Fruit fly (Drosophila melanogaster) whole organism, embryonic: ENCODE results near the gene CG33110.

Experiments
- Asciz ChIP-seq: fragments of 200-800 bp; sonication (Bioruptor generic); optimal IDR thresholded peaks from 2 replicates; lab custom pipeline; 2017; ENCODE audit warnings: missing biosample characterization, mild to moderate bottlenecking, missing genetic modification characterization, missing genetic modification reagents
- Atf-2 ChIP-seq: fragments of 200-800 bp; sonication (Bioruptor generic); optimal IDR thresholded peaks from 2 replicates; lab custom pipeline; 2016; ENCODE audit warnings: missing biosample characterization, missing genetic modification characterization
- Awh ChIP-seq: fragments of 200-800 bp; sonication (Bioruptor generic); IDR thresholded peaks from 2 replicates; pipeline ENCODE4, ENCODE4 v1.3.6; 2022; ENCODE audit warnings: missing biosample characterization, missing genetic modification characterization
- CG10431 ChIP-seq: fragments of 200-800 bp; sonication (Bioruptor generic); optimal IDR thresholded peaks from 3 replicates; lab custom pipeline; 2018; ENCODE audit warnings: missing biosample characterization, mild to moderate bottlenecking, missing genetic modification characterization
- CG10543 ChIP-seq: fragments of 200-800 bp; sonication (Bioruptor generic); optimal IDR thresholded peaks from 3 replicates; lab custom pipeline; 2017; ENCODE audit warnings: missing biosample characterization, mild to moderate bottlenecking, missing genetic modification characterization, moderate library complexity
- CG11504 ChIP-seq: fragments of 200-800 bp; sonication (Bioruptor generic); optimal IDR thresholded peaks from 3 replicates; lab custom pipeline; 2019; ENCODE audit warnings: missing biosample characterization, mild to moderate bottlenecking, missing genetic modification characterization, moderate library complexity
- CG11723 ChIP-seq: fragments of 200-800 bp; sonication (Bioruptor generic); optimal IDR thresholded peaks from 2 replicates; lab custom pipeline; 2017; ENCODE audit warnings: missing biosample characterization, mild to moderate bottlenecking, missing genetic modification characterization
- CG12219 ChIP-seq: fragments of 200-800 bp; sonication (Bioruptor generic); optimal IDR thresholded peaks from 3 replicates; lab custom pipeline; 2018; ENCODE audit warnings: missing biosample characterization, mild to moderate bottlenecking, missing genetic modification characterization
- CG1233 ChIP-seq: fragments of 200-800 bp; sonication (Bioruptor generic); optimal IDR thresholded peaks from 4 replicates; lab custom pipeline; 2018; ENCODE audit warnings: missing biosample characterization, mild to moderate bottlenecking, missing genetic modification characterization
- CG12769 ChIP-seq: fragments of 200-800 bp; sonication (Bioruptor generic); optimal IDR thresholded peaks from 2 replicates; lab custom pipeline; 2019; ENCODE audit warnings: missing biosample characterization, mild to moderate bottlenecking, missing genetic modification characterization, moderate library complexity
- CG14441 ChIP-seq: fragments of 200-800 bp; sonication (Bioruptor generic); IDR thresholded peaks from 2 replicates; pipeline ENCODE4 v1.3.6; 2022; ENCODE audit warnings: missing biosample characterization, missing genetic modification characterization
- CG15269 ChIP-seq: fragments of 200-800 bp; sonication (Bioruptor generic); optimal IDR thresholded peaks from 2 replicates; lab custom pipeline; 2018; ENCODE audit warnings: missing biosample characterization, mild to moderate bottlenecking, missing genetic modification characterization, moderate library complexity
- CG1529 ChIP-seq: fragments of 200-800 bp; sonication (Bioruptor generic); optimal IDR thresholded peaks from 3 replicates; lab custom pipeline; 2018; ENCODE audit warnings: missing biosample characterization, missing genetic modification characterization
- CG15601 ChIP-seq: fragments of 200-800 bp; sonication (Bioruptor generic); optimal IDR thresholded peaks from 3 replicates; lab custom pipeline; 2019; ENCODE audit warnings: missing biosample characterization, mild to moderate bottlenecking, missing genetic modification characterization, moderate library complexity
- CG17359 ChIP-seq: fragments of 200-800 bp; sonication (Bioruptor generic); optimal IDR thresholded peaks from 3 replicates; lab custom pipeline; 2018; ENCODE audit warnings: missing biosample characterization, mild to moderate bottlenecking, missing genetic modification characterization, moderate library complexity
- CG2678 ChIP-seq: fragments of 200-800 bp; sonication (Bioruptor generic); optimal IDR thresholded peaks from 3 replicates; lab custom pipeline; 2019; ENCODE audit warnings: missing biosample characterization, mild to moderate bottlenecking, missing genetic modification characterization, moderate library complexity
- CG2875 ChIP-seq: fragments of 200-800 bp; sonication (Bioruptor generic); optimal IDR thresholded peaks from 2 replicates; lab custom pipeline; 2017; ENCODE audit warnings: missing biosample characterization, mild to moderate bottlenecking, missing genetic modification characterization, missing genetic modification reagents
- CG31224 ChIP-seq: fragments of 200-800 bp; sonication (Bioruptor generic); IDR thresholded peaks from 2 replicates; pipeline ENCODE4 v1.3.6; 2022; ENCODE audit warnings: missing biosample characterization, missing genetic modification characterization
- CG32767 ChIP-seq: fragments of 200-800 bp; sonication (Bioruptor generic); IDR thresholded peaks from 2 replicates; pipeline ENCODE4 v1.3.6; 2022; ENCODE audit warnings: missing biosample characterization, missing genetic modification characterization
- CG3281 ChIP-seq: fragments of 200-800 bp; sonication (Bioruptor generic); optimal IDR thresholded peaks from 3 replicates; lab custom pipeline; 2017; ENCODE audit warnings: missing biosample characterization, mild to moderate bottlenecking, missing genetic modification characterization
- CG33557 ChIP-seq: fragments of 200-800 bp; sonication (Bioruptor generic); optimal IDR thresholded peaks from 2 replicates; lab custom pipeline; 2019; ENCODE audit warnings: missing biosample characterization, mild to moderate bottlenecking, missing genetic modification characterization, moderate library complexity
- CG3838 ChIP-seq: fragments of 200-800 bp; sonication (Bioruptor generic); optimal IDR thresholded peaks from 3 replicates; lab custom pipeline; 2016; ENCODE audit warnings: missing biosample characterization, missing genetic modification characterization
- CG3995 ChIP-seq: fragments of 200-800 bp; sonication (Bioruptor generic); optimal IDR thresholded peaks from 3 replicates; lab custom pipeline; 2016; ENCODE audit warnings: missing biosample characterization, missing genetic modification characterization
- CG6813 ChIP-seq: fragments of 200-800 bp; sonication (Bioruptor generic); optimal IDR thresholded peaks from 2 replicates; lab custom pipeline; 2017; ENCODE audit warnings: missing biosample characterization, missing genetic modification characterization, mild to moderate bottlenecking, moderate library complexity, missing genetic modification reagents
- CG7987 ChIP-seq: fragments of 200-800 bp; sonication (Bioruptor generic); optimal IDR thresholded peaks from 2 replicates; lab custom pipeline; 2018; ENCODE audit warnings: missing biosample characterization, mild to moderate bottlenecking, missing genetic modification characterization, moderate library complexity
- CG8281 ChIP-seq: fragments of 200-800 bp; sonication (Bioruptor generic); optimal IDR thresholded peaks from 2 replicates; lab custom pipeline; 2018; ENCODE audit warnings: missing biosample characterization, mild to moderate bottlenecking, missing genetic modification characterization, moderate library complexity
- CoRest ChIP-seq: fragments of 200-800 bp; sonication (Bioruptor generic); optimal IDR thresholded peaks from 3 replicates; lab custom pipeline; 2018; ENCODE audit warnings: missing biosample characterization, mild to moderate bottlenecking, missing genetic modification characterization, moderate library complexity
- CrebB ChIP-seq: fragments of 200-800 bp; sonication (Bioruptor generic); optimal IDR thresholded peaks from 3 replicates; lab custom pipeline; 2018; ENCODE audit warnings: missing biosample characterization, mild to moderate bottlenecking, missing genetic modification characterization
- Dip3 ChIP-seq: fragments of 200-800 bp; sonication (Bioruptor generic); optimal IDR thresholded peaks from 3 replicates; lab custom pipeline; 2016; ENCODE audit warnings: missing biosample characterization, missing genetic modification characterization
- Doc3 ChIP-seq: fragments of 200-800 bp; sonication (Bioruptor generic); IDR thresholded peaks from 3 replicates; pipeline ENCODE4 v1.3.6; 2022; ENCODE audit warnings: missing biosample characterization, missing genetic modification characterization; ENCODE audit not compliant: partially characterized antibody
- Fer1 ChIP-seq: fragments of 200-800 bp; sonication (Bioruptor generic); optimal IDR thresholded peaks from 2 replicates; lab custom pipeline; 2017; ENCODE audit warnings: missing biosample characterization, mild to moderate bottlenecking, missing genetic modification characterization
- HHEX ChIP-seq: fragments of 200-800 bp; sonication (Bioruptor generic); optimal IDR thresholded peaks from 3 replicates; lab custom pipeline; 2017; ENCODE audit warnings: missing biosample characterization, mild to moderate bottlenecking, missing genetic modification characterization, missing genetic modification reagents
- Kr ChIP-seq: fragments of 200-800 bp; sonication (Bioruptor generic); optimal IDR thresholded peaks from 2 replicates; lab custom pipeline; 2017; ENCODE audit warnings: missing biosample characterization, mild to moderate bottlenecking, missing genetic modification characterization
- NC2β ChIP-seq: fragments of 200-800 bp; sonication (Bioruptor generic); optimal IDR thresholded peaks from 2 replicates; lab custom pipeline; 2016; ENCODE audit warnings: missing biosample characterization, missing genetic modification characterization
- Sox100B ChIP-seq: fragments of 200-800 bp; sonication (Bioruptor generic); optimal IDR thresholded peaks from 3 replicates; lab custom pipeline; 2018; ENCODE audit warnings: missing biosample characterization, mild to moderate bottlenecking, missing genetic modification characterization
- bcd ChIP-seq: fragments of 200-800 bp; sonication (Bioruptor generic); optimal IDR thresholded peaks from 2 replicates; lab custom pipeline; 2017; ENCODE audit warnings: missing biosample characterization, mild to moderate bottlenecking, missing genetic modification characterization
- ci ChIP-seq: fragments of 200-800 bp; sonication (Bioruptor generic); IDR thresholded peaks from 3 replicates; pipeline ENCODE4 v1.3.6; 2022; ENCODE audit warnings: missing biosample characterization, missing genetic modification characterization
- corto ChIP-seq: fragments of 200-800 bp; sonication (Bioruptor generic); optimal IDR thresholded peaks from 2 replicates; lab custom pipeline; 2016; ENCODE audit warnings: missing biosample characterization, mild to moderate bottlenecking, missing genetic modification characterization, moderate library complexity
- croc ChIP-seq: fragments of 200-800 bp; sonication (Bioruptor generic); conservative IDR thresholded peaks from 3 replicates; pipeline ENCODE4 v1.3.6; 2022; ENCODE audit warnings: missing biosample characterization, missing genetic modification characterization
- disco-r ChIP-seq: fragments of 200-800 bp; sonication (Bioruptor generic); optimal IDR thresholded peaks from 2 replicates; lab custom pipeline; 2016; ENCODE audit warnings: missing biosample characterization, missing genetic modification characterization
- dmrt99B ChIP-seq: fragments of 200-800 bp; sonication (Bioruptor generic); optimal IDR thresholded peaks from 2 replicates; lab custom pipeline; 2018; ENCODE audit warnings: missing biosample characterization, mild to moderate bottlenecking, missing genetic modification characterization, moderate library complexity
- emc ChIP-seq: fragments of 200-800 bp; sonication (Bioruptor generic); optimal IDR thresholded peaks from 2 replicates; lab custom pipeline; 2016; ENCODE audit warnings: missing biosample characterization, missing genetic modification characterization
- gcm ChIP-seq: fragments of 200-800 bp; sonication (Bioruptor generic); optimal IDR thresholded peaks from 2 replicates; lab custom pipeline; 2019; ENCODE audit warnings: missing biosample characterization, mild to moderate bottlenecking, missing genetic modification characterization, moderate library complexity
- hkb ChIP-seq, 2 experiments: fragments of 200-800 bp in 1 of 2; fragments of >200 bp in 1 of 2; sonication (Bioruptor generic) in 1 of 2; IDR thresholded peaks in 1 of 2; optimal IDR thresholded peaks in 1 of 2; 2 replicates each; pipeline versions ENCODE4 v1.3.6 to Lab custom; 2017 to 2022; ENCODE audit warnings: missing biosample characterization in 1 of 2, missing genetic modification characterization in 1 of 2
- lab ChIP-seq: fragments of 200-800 bp; sonication (Bioruptor generic); optimal IDR thresholded peaks from 3 replicates; lab custom pipeline; 2017; ENCODE audit warnings: missing biosample characterization, missing genetic modification characterization, mild to moderate bottlenecking, moderate library complexity, missing genetic modification reagents
- nau ChIP-seq: fragments of 200-800 bp; sonication (Bioruptor generic); optimal IDR thresholded peaks from 3 replicates; lab custom pipeline; 2017; ENCODE audit warnings: missing biosample characterization, mild to moderate bottlenecking, missing genetic modification characterization, missing genetic modification reagents
- odd ChIP-seq: fragments of 200-800 bp; sonication (Bioruptor generic); optimal IDR thresholded peaks from 2 replicates; lab custom pipeline; 2017; ENCODE audit warnings: missing biosample characterization, mild to moderate bottlenecking, missing genetic modification characterization
- sens ChIP-seq: fragments of 200-800 bp; sonication (Bioruptor generic); peaks from one replicate; lab custom pipeline; 2016; ENCODE audit warnings: missing biosample characterization, missing genetic modification characterization
- wek ChIP-seq: fragments of 200-800 bp; sonication (Bioruptor generic); optimal IDR thresholded peaks from 3 replicates; lab custom pipeline; 2018; ENCODE audit warnings: missing biosample characterization, mild to moderate bottlenecking, missing genetic modification characterization, moderate library complexity

The CG33110 gene

dm6 chr3R:22573590-22573989 lies 3.6 kb downstream of the CG33110 start (continued):
- TF ChIP-seq CG1529 (GFP tag; lab: Kevin White, UChicago) (peak; percentile 34), CG15601 (peak; percentile 47), dmrt99B (tag; lab: Kevin White, UChicago) (peak; percentile 13), CG17359 (tag; lab: Kevin White, UChicago) (peak; percentile 39), CG32767 (GFP tag; lab: Robert Waterston, UW) (no peak), odd (GFP tag; lab: Kevin White, UChicago) (peak; percentile 8), CG2875 (GFP tag; lab: Kevin White, UChicago) (peak; percentile 3), Kr (GFP tag; lab: Kevin White, UChicago) (no peak), Fer1 (peak; percentile 29), croc (GFP tag; lab: Robert Waterston, UW) (no peak), CG1233 (GFP tag; lab: Kevin White, UChicago) (peak; percentile 11), CG11504 (no peak), CG11723 (GFP tag; lab: Kevin White, UChicago) (peak; percentile 18), CG7987 (GFP tag; lab: Kevin White, UChicago) (peak; percentile 5), emc (GFP tag; lab: Kevin White, UChicago) (no peak), NC2β (no peak), CG14441 (GFP tag; lab: Robert Waterston, UW) (no peak), corto (GFP tag; lab: Kevin White, UChicago) (no peak), CG8281 (tag; lab: Kevin White, UChicago) (no peak), sens (GFP tag; lab: Kevin White, UChicago) (peak; percentile 15), Doc3 (no peak), Asciz (GFP tag; lab: Kevin White, UChicago) (peak; percentile 56), Atf-2 (GFP tag; lab: Kevin White, UChicago) (no peak), wek (peak; percentile 58), Dip3 (GFP tag; lab: Kevin White, UChicago) (no peak), Sox100B (GFP tag; lab: Kevin White, UChicago) (peak; percentile 22), hkb (optimal IDR thresholded peaks at IDR 0.05; lab: Kevin White, UChicago) (no peak), hkb (GFP tag; IDR thresholded peaks at IDR 0.05; lab: Robert Waterston, UW) (peak; percentile 53; the same call in 1 of the 2 replicates), CG3281 (GFP tag; lab: Kevin White, UChicago) (peak; percentile 0), CG12219 (GFP tag; lab: Kevin White, UChicago) (peak; percentile 38), Awh (0 out of 2 replicates have a peak, but pooled peaks have one; percentile 33), nau (GFP tag; lab: Kevin White, UChicago) (peak; percentile 2), CG6813 (GFP tag; lab: Kevin White, UChicago) (peak; percentile 25), gcm (GFP tag; lab: Kevin White, UChicago) (no peak), bcd (GFP tag; lab: Kevin White, UChicago) (no peak), CG3995 (GFP tag; lab: Kevin White, UChicago) (no peak), CoRest (tag; lab: Kevin White, UChicago) (peak; percentile 3), ci (GFP tag; lab: Robert Waterston, UW) (0 out of 3 replicates have a peak, but pooled peaks have one; percentile 30), CG3838 (no peak), lab (GFP tag; lab: Kevin White, UChicago) (peak; percentile 51), CG15269 (peak; percentile 56), CG2678 (tag; lab: Kevin White, UChicago) (peak; percentile 44), HHEX (GFP tag; lab: Kevin White, UChicago) (peak; percentile 9), CG10431 (GFP tag; lab: Kevin White, UChicago) (peak; percentile 47), CG31224 (no peak), CG10543 (GFP tag; lab: Kevin White, UChicago) (peak; percentile 24), CG12769 (tag; lab: Kevin White, UChicago) (peak; percentile 6), disco-r (no peak), CrebB (tag; lab: Kevin White, UChicago) (peak; percentile 35), CG33557 (GFP tag; lab: Kevin White, UChicago) (peak; percentile 22)
